Worm (Caenorhabditis elegans): ENCODE measurements around the gene let-99.

DNA sequence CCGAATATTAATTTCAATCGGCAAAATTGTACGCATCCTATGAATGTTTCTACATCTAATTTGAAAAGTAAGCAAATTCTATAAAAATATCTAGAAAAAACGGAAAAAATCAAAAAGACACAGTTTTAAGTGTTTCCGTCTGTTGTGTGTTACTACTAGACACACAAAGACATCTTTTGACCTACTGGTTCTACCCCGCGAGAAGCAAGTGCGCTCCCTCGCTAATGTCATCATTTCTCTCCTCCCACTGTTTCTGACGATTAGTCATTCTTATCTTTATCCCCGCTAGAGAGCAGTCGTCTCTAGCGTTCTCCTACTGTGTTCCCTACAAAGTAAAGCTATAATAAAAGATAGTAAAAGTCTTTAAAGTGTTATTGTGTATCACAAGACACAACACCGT is 50.3 kb downstream of the let-99 start:
- no peak for TF ChIP-seq tab-1 (GFP tag; IDR thresholded peaks at IDR 0.05)
- no peak for TF ChIP-seq ztf-23 (GFP tag; IDR thresholded peaks at IDR 0.05)
- no peak for TF ChIP-seq T22C8.4 (GFP tag; IDR thresholded peaks at IDR 0.05)
- no peak for TF ChIP-seq ref-1 (GFP tag; conservative IDR thresholded peaks at IDR 0.05)
- TF ChIP-seq flt-1 (GFP tag; IDR thresholded peaks at IDR 0.05), result no peak

All from whole organism, midembryonic.